Worm (Caenorhabditis elegans) whole organism, L3 larva: ENCODE data around the gene sprr-2.

ENCODE experiments used
- ama-1 ChIP-seq: fragments of 150-350 bp; optimal IDR thresholded peaks from 2 replicates; lab custom pipeline; 2018
- ceh-28 ChIP-seq: fragments of 150-350 bp; optimal IDR thresholded peaks from 2 replicates; lab custom pipeline; 2014; ENCODE audit warnings: missing biosample characterization, missing genetic modification reagents, missing genetic modification characterization
- fos-1 ChIP-seq: fragments of 150-350 bp; optimal IDR thresholded peaks from 2 replicates; lab custom pipeline; 2014; ENCODE audit warnings: missing biosample characterization, missing genetic modification characterization

- peak; percentile 37 for TF ChIP-seq ama-1
- peak; percentile 26 for TF ChIP-seq ceh-28 (tag; lab: Kevin White, UChicago)
- TF ChIP-seq fos-1 (tag; lab: Kevin White, UChicago) = no peak
Measured at ce11 chrX:14824490-14825050, 31.3 kb downstream of the sprr-2 start, which contains the start of gene mbk-1.
